Worm (Caenorhabditis elegans) whole organism, late embryonic: ENCODE measurements around the gene rab-30.

Experiments
- T23F11.4 ChIP-seq: fragments of 200-800 bp; sonication (Bioruptor generic); optimal IDR thresholded peaks from 2 replicates; lab custom pipeline; 2018; ENCODE audit warnings: mild to moderate bottlenecking, missing genetic modification characterization, missing compliant biosample characterization
- ama-1 ChIP-seq: fragments of 150-350 bp; optimal IDR thresholded peaks from 2 replicates; lab custom pipeline; 2014
- dmd-4 ChIP-seq: sonication (generic microtip); optimal IDR thresholded peaks from 2 replicates; lab custom pipeline; 2016; ENCODE audit warnings: borderline replicate concordance, missing genetic modification characterization, missing compliant biosample characterization
- fkh-6 ChIP-seq: sonication (generic microtip); optimal IDR thresholded peaks from 2 replicates; lab custom pipeline; 2016; ENCODE audit warnings: missing genetic modification characterization, missing compliant biosample characterization
- gmeb-2 ChIP-seq: sonication (generic microtip); optimal IDR thresholded peaks from 2 replicates; lab custom pipeline; 2016; ENCODE audit warnings: missing genetic modification characterization, inconsistent platforms, missing compliant biosample characterization
- hlh-13 ChIP-seq: fragments of 200-800 bp; sonication (Bioruptor generic); optimal IDR thresholded peaks from 2 replicates; lab custom pipeline; 2018; ENCODE audit warnings: mild to moderate bottlenecking, missing genetic modification characterization, missing compliant biosample characterization
- hlh-30 ChIP-seq: sonication (generic microtip); optimal IDR thresholded peaks from 2 replicates; lab custom pipeline; 2017; ENCODE audit warnings: antibody characterized with exemption, missing genetic modification characterization, missing compliant biosample characterization; ENCODE audit not compliant: insufficient read depth
- lim-6 ChIP-seq: sonication (generic microtip); optimal IDR thresholded peaks from 2 replicates; lab custom pipeline; 2016; ENCODE audit warnings: missing genetic modification characterization, missing compliant biosample characterization
- nfya-1 ChIP-seq: sonication (generic microtip); optimal IDR thresholded peaks from 2 replicates; lab custom pipeline; 2017; ENCODE audit warnings: missing genetic modification characterization, mild to moderate bottlenecking, missing compliant biosample characterization, antibody characterized with exemption, moderate library complexity
- nhr-11 ChIP-seq: fragments of 150-350 bp; optimal IDR thresholded peaks from 2 replicates; lab custom pipeline; 2014; ENCODE audit warnings: missing biosample characterization, missing genetic modification characterization
- npax-4 ChIP-seq: sonication (generic microtip); optimal IDR thresholded peaks from 2 replicates; lab custom pipeline; 2016; ENCODE audit warnings: missing genetic modification characterization, missing compliant biosample characterization
- sox-4 ChIP-seq: sonication (generic microtip); optimal IDR thresholded peaks from 2 replicates; lab custom pipeline; 2017; ENCODE audit warnings: mild to moderate bottlenecking, missing genetic modification characterization, inconsistent platforms, missing compliant biosample characterization

DNA sequence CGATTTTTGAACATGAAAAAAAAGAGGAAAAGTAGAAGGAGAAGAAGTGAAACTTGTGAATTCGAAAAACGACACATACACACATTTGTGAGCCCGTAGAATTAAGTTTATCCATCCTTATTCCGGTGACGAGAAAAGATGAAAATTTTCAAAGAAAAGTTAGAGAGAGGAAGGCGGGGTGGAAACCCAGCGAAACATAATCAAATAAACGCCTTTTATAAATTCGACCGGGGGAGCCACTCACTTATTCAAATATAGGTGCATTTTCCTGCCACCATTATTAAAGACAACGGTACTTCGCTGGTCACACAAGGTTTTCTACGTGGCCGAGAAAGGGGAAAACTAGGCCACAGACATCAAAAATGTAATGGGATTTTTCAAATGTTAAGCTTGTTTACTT, 23.1 kb downstream of the rab-30 start:
- TF ChIP-seq gmeb-2 (tag; lab: Kevin White, UChicago) = no peak
- no peak for TF ChIP-seq ama-1 (lab: Kevin White, UChicago)
- no peak for TF ChIP-seq nfya-1 (tag; lab: Kevin White, UChicago)
- TF ChIP-seq fkh-6 = no peak
- TF ChIP-seq sox-4 (tag; lab: Kevin White, UChicago) = no peak
- no peak for TF ChIP-seq dmd-4 (tag; lab: Kevin White, UChicago)
- no peak for TF ChIP-seq npax-4
- TF ChIP-seq hlh-30 = no peak
- no peak for TF ChIP-seq lim-6
- TF ChIP-seq T23F11.4 (GFP tag; lab: Kevin White, UChicago) = no peak
- TF ChIP-seq hlh-13 (GFP tag; lab: Kevin White, UChicago) = no peak
- TF ChIP-seq nhr-11 = no peak
